Fruit fly (Drosophila melanogaster) whole organism, embryonic: ENCODE measurements around the gene spas.

ENCODE experiments used
- Adf1 ChIP-seq: fragments of 200-800 bp; sonication (Bioruptor generic); IDR thresholded peaks from 2 replicates; pipeline ENCODE4 v1.3.6; 2022; ENCODE audit warnings: missing biosample characterization, missing genetic modification characterization
- Aef1 ChIP-seq: fragments of 200-800 bp; sonication (Bioruptor generic); IDR thresholded peaks from 3 replicates; pipeline ENCODE4 v1.3.6; 2022; ENCODE audit warnings: missing biosample characterization, missing genetic modification characterization
- Asciz ChIP-seq: fragments of 200-800 bp; sonication (Bioruptor generic); optimal IDR thresholded peaks from 2 replicates; lab custom pipeline; 2017; ENCODE audit warnings: missing biosample characterization, mild to moderate bottlenecking, missing genetic modification characterization, missing genetic modification reagents
- Bgb ChIP-seq: fragments of 200-800 bp; sonication (Bioruptor generic); IDR thresholded peaks from 2 replicates; pipeline ENCODE4 v1.3.6; 2022; ENCODE audit warnings: missing biosample characterization, missing genetic modification characterization; ENCODE audit not compliant: partially characterized antibody
- CG11695 ChIP-seq: fragments of 200-800 bp; sonication (Bioruptor generic); IDR thresholded peaks from 3 replicates; pipeline ENCODE4 v1.3.6; 2022; ENCODE audit warnings: missing biosample characterization, missing genetic modification characterization
- CG12659 ChIP-seq: fragments of 200-800 bp; sonication (Bioruptor generic); optimal IDR thresholded peaks from 3 replicates; lab custom pipeline; 2017; ENCODE audit warnings: mild to moderate bottlenecking, missing biosample characterization, missing genetic modification reagents, missing genetic modification characterization
- CG12769 ChIP-seq: fragments of 200-800 bp; sonication (Bioruptor generic); optimal IDR thresholded peaks from 2 replicates; lab custom pipeline; 2019; ENCODE audit warnings: missing biosample characterization, mild to moderate bottlenecking, missing genetic modification characterization, moderate library complexity
- CG13296 ChIP-seq: fragments of 200-800 bp; sonication (Bioruptor generic); optimal IDR thresholded peaks from 3 replicates; lab custom pipeline; 2018; ENCODE audit warnings: missing biosample characterization, mild to moderate bottlenecking, missing genetic modification characterization
- CG14965 ChIP-seq: fragments of 200-800 bp; sonication (Bioruptor generic); optimal IDR thresholded peaks from 2 replicates; lab custom pipeline; 2016; ENCODE audit warnings: missing biosample characterization, missing genetic modification characterization, borderline replicate concordance
- CG15011 ChIP-seq: fragments of 200-800 bp; sonication (Bioruptor generic); optimal IDR thresholded peaks from 3 replicates; lab custom pipeline; 2018; ENCODE audit warnings: missing biosample characterization, mild to moderate bottlenecking, missing genetic modification characterization
- CG15269 ChIP-seq: fragments of 200-800 bp; sonication (Bioruptor generic); optimal IDR thresholded peaks from 2 replicates; lab custom pipeline; 2018; ENCODE audit warnings: missing biosample characterization, mild to moderate bottlenecking, missing genetic modification characterization, moderate library complexity
- CG15514 ChIP-seq: fragments of 200-800 bp; sonication (Bioruptor generic); optimal IDR thresholded peaks from 3 replicates; lab custom pipeline; 2017; ENCODE audit warnings: missing biosample characterization, missing genetic modification characterization, mild to moderate bottlenecking, moderate library complexity, missing genetic modification reagents
- CG1603 ChIP-seq: fragments of 200-800 bp; sonication (Bioruptor generic); optimal IDR thresholded peaks from 2 replicates; lab custom pipeline; 2019; ENCODE audit warnings: missing biosample characterization, mild to moderate bottlenecking, missing genetic modification characterization, moderate library complexity
- CG17359 ChIP-seq: fragments of 200-800 bp; sonication (Bioruptor generic); optimal IDR thresholded peaks from 3 replicates; lab custom pipeline; 2018; ENCODE audit warnings: missing biosample characterization, mild to moderate bottlenecking, missing genetic modification characterization, moderate library complexity
- CG17361 ChIP-seq: fragments of 200-800 bp; sonication (Bioruptor generic); IDR thresholded peaks from 3 replicates; pipeline ENCODE4 v1.3.6; 2022; ENCODE audit warnings: missing biosample characterization, missing genetic modification characterization
- CG18476 ChIP-seq: fragments of 200-800 bp; sonication (Bioruptor generic); optimal IDR thresholded peaks from 2 replicates; lab custom pipeline; 2016; ENCODE audit warnings: missing biosample characterization, mild to moderate bottlenecking, missing genetic modification characterization
- CG18599 ChIP-seq: fragments of 200-800 bp; sonication (Bioruptor generic); optimal IDR thresholded peaks from 3 replicates; lab custom pipeline; 2017; ENCODE audit warnings: missing biosample characterization, missing genetic modification characterization, mild to moderate bottlenecking, moderate library complexity, missing genetic modification reagents
- CG32532 ChIP-seq: fragments of 200-800 bp; sonication (Bioruptor generic); IDR thresholded peaks from 2 replicates; pipeline ENCODE4 v1.3.6; 2022; ENCODE audit warnings: missing biosample characterization, missing genetic modification characterization
- CG33557 ChIP-seq: fragments of 200-800 bp; sonication (Bioruptor generic); optimal IDR thresholded peaks from 2 replicates; lab custom pipeline; 2019; ENCODE audit warnings: missing biosample characterization, mild to moderate bottlenecking, missing genetic modification characterization, moderate library complexity
- CG4424 ChIP-seq: fragments of 200-800 bp; sonication (Bioruptor generic); optimal IDR thresholded peaks from 3 replicates; lab custom pipeline; 2016; ENCODE audit warnings: missing biosample characterization, missing genetic modification characterization
- CG6689 ChIP-seq: fragments of 200-800 bp; sonication (Bioruptor generic); IDR thresholded peaks from 2 replicates; pipeline ENCODE4 v1.3.6; 2022; ENCODE audit warnings: missing biosample characterization, missing genetic modification characterization
- CG7745 ChIP-seq: fragments of 200-800 bp; sonication (Bioruptor generic); optimal IDR thresholded peaks from 2 replicates; lab custom pipeline; 2018; ENCODE audit warnings: missing biosample characterization, mild to moderate bottlenecking, missing genetic modification characterization, moderate library complexity
- CG7839 ChIP-seq: fragments of 200-800 bp; sonication (Bioruptor generic); optimal IDR thresholded peaks from 3 replicates; lab custom pipeline; 2018; ENCODE audit warnings: missing biosample characterization, mild to moderate bottlenecking, missing genetic modification characterization, moderate library complexity
- D19A ChIP-seq: fragments of 200-800 bp; optimal IDR thresholded peaks from 3 replicates; lab custom pipeline; 2019; ENCODE audit warnings: missing biosample characterization, mild to moderate bottlenecking, missing genetic modification characterization, moderate library complexity
- Drgx ChIP-seq: fragments of 200-800 bp; sonication (Bioruptor generic); IDR thresholded peaks from 2 replicates; pipeline ENCODE4 v1.3.6; 2022; ENCODE audit warnings: missing biosample characterization, missing genetic modification characterization
- Gug ChIP-seq: fragments of 200-800 bp; sonication (Bioruptor generic); IDR thresholded peaks from 4 replicates; pipeline ENCODE4 v1.3.6; 2022; ENCODE audit warnings: missing biosample characterization, missing genetic modification characterization
- HHEX ChIP-seq: fragments of 200-800 bp; sonication (Bioruptor generic); optimal IDR thresholded peaks from 3 replicates; lab custom pipeline; 2017; ENCODE audit warnings: missing biosample characterization, mild to moderate bottlenecking, missing genetic modification characterization, missing genetic modification reagents
- Mrtf ChIP-seq: fragments of 200-800 bp; sonication (Bioruptor generic); IDR thresholded peaks from 3 replicates; pipeline ENCODE4 v1.3.6; 2022; ENCODE audit warnings: missing biosample characterization, missing genetic modification characterization
- Optix ChIP-seq: fragments of 200-800 bp; sonication (Bioruptor generic); IDR thresholded peaks from 3 replicates; pipeline ENCODE4 v1.3.6; 2022; ENCODE audit warnings: missing biosample characterization, missing genetic modification characterization
- Pdp1 ChIP-seq, 2 experiments: fragments of 200-800 bp; sonication (Bioruptor generic); optimal IDR thresholded peaks; 3 replicates each; lab custom pipeline; 2016; ENCODE audit warnings: missing biosample characterization in 2 of 2, missing genetic modification characterization in 2 of 2, mild to moderate bottlenecking in 1 of 2, moderate library complexity in 1 of 2
- Sry-δ ChIP-seq: fragments of 200-800 bp; sonication (Bioruptor generic); optimal IDR thresholded peaks from 2 replicates; lab custom pipeline; 2016; ENCODE audit warnings: missing biosample characterization, missing genetic modification characterization
- Xrp1 ChIP-seq: fragments of 200-800 bp; sonication (Bioruptor generic); IDR thresholded peaks from 2 replicates; pipeline ENCODE4 v1.3.6; 2022; ENCODE audit warnings: missing biosample characterization, missing genetic modification characterization
- abd-A ChIP-seq: fragments of 200-800 bp; sonication (Bioruptor generic); optimal IDR thresholded peaks from 3 replicates; lab custom pipeline; 2019; ENCODE audit warnings: missing biosample characterization, mild to moderate bottlenecking, missing genetic modification characterization, moderate library complexity
- chinmo ChIP-seq: fragments of 200-800 bp; sonication (Bioruptor generic); IDR thresholded peaks from 4 replicates; pipeline ENCODE4 v1.3.6; 2022; ENCODE audit warnings: missing biosample characterization, missing genetic modification characterization; ENCODE audit not compliant: partially characterized antibody
- dmrt99B ChIP-seq: fragments of 200-800 bp; sonication (Bioruptor generic); optimal IDR thresholded peaks from 2 replicates; lab custom pipeline; 2018; ENCODE audit warnings: missing biosample characterization, mild to moderate bottlenecking, missing genetic modification characterization, moderate library complexity
- dysf ChIP-seq: fragments of 200-800 bp; sonication (Bioruptor generic); IDR thresholded peaks from 3 replicates; pipeline ENCODE4 v1.3.6; 2022; ENCODE audit warnings: missing biosample characterization, missing genetic modification characterization
- eve ChIP-seq, 2 experiments: fragments of >200 bp; optimal IDR thresholded peaks; 2 replicates each; lab custom pipeline; 2017; ENCODE audit warnings: missing biosample characterization in 2 of 2, missing genetic modification characterization in 2 of 2
- gsb-n ChIP-seq: fragments of 200-800 bp; sonication (Bioruptor generic); optimal IDR thresholded peaks from 3 replicates; lab custom pipeline; 2018; ENCODE audit warnings: missing biosample characterization, mild to moderate bottlenecking, missing genetic modification characterization
- ken ChIP-seq: fragments of 200-800 bp; sonication (Bioruptor generic); IDR thresholded peaks from 3 replicates; pipeline ENCODE4 v1.3.6; 2022; ENCODE audit warnings: missing biosample characterization, missing genetic modification characterization
- lab ChIP-seq: fragments of 200-800 bp; sonication (Bioruptor generic); optimal IDR thresholded peaks from 3 replicates; lab custom pipeline; 2017; ENCODE audit warnings: missing biosample characterization, missing genetic modification characterization, mild to moderate bottlenecking, moderate library complexity, missing genetic modification reagents
- lilli ChIP-seq: fragments of 200-800 bp; sonication (Bioruptor generic); optimal IDR thresholded peaks from 3 replicates; lab custom pipeline; 2016; ENCODE audit warnings: missing biosample characterization, missing genetic modification characterization
- mam ChIP-seq: fragments of 200-800 bp; sonication (Bioruptor generic); optimal IDR thresholded peaks from 3 replicates; lab custom pipeline; 2016; ENCODE audit warnings: missing biosample characterization, missing genetic modification characterization
- oc ChIP-seq: fragments of 200-800 bp; sonication (Bioruptor generic); optimal IDR thresholded peaks from 2 replicates; lab custom pipeline; 2018; ENCODE audit warnings: missing biosample characterization, mild to moderate bottlenecking, missing genetic modification characterization, moderate library complexity
- scrt ChIP-seq: fragments of 200-800 bp; sonication (Bioruptor generic); optimal IDR thresholded peaks from 2 replicates; lab custom pipeline; 2018; ENCODE audit warnings: missing biosample characterization, mild to moderate bottlenecking, missing genetic modification characterization, moderate library complexity
- sug ChIP-seq: fragments of 200-800 bp; optimal IDR thresholded peaks from 2 replicates; lab custom pipeline; 2019; ENCODE audit warnings: missing biosample characterization, mild to moderate bottlenecking, missing genetic modification characterization, moderate library complexity
- twi ChIP-seq: fragments of 200-800 bp; optimal IDR thresholded peaks from 2 replicates; lab custom pipeline; 2019; ENCODE audit warnings: missing biosample characterization, mild to moderate bottlenecking, missing genetic modification characterization, moderate library complexity
- zen ChIP-seq: fragments of 200-800 bp; sonication (Bioruptor generic); optimal IDR thresholded peaks from 3 replicates; lab custom pipeline; 2018; ENCODE audit warnings: missing biosample characterization, mild to moderate bottlenecking, missing genetic modification characterization, moderate library complexity
- zf30C ChIP-seq: fragments of 200-800 bp; sonication (Bioruptor generic); optimal IDR thresholded peaks from 3 replicates; lab custom pipeline; 2018; ENCODE audit warnings: missing biosample characterization, mild to moderate bottlenecking, missing genetic modification characterization

spas gene

dm6 chr3R:24090143-24090542 lies 52.1 kb downstream of the spas start:
- peak in 1 of 2 experiments; percentile 12 for TF ChIP-seq eve (GFP tag; optimal IDR thresholded peaks at IDR 0.05; lab: Kevin White, UChicago)
- TF ChIP-seq Sry-δ (GFP tag; lab: Kevin White, UChicago), result no peak
- TF ChIP-seq oc (tag; lab: Kevin White, UChicago), result peak; percentile 22
- peak; percentile 55 for TF ChIP-seq gsb-n
- TF ChIP-seq CG7745 (tag; lab: Kevin White, UChicago), result no peak
- no peak for TF ChIP-seq chinmo (GFP tag; lab: Robert Waterston, UW)
- TF ChIP-seq abd-A, result peak; percentile 46
- TF ChIP-seq sug (tag; lab: Kevin White, UChicago), result peak; percentile 10
- TF ChIP-seq twi (tag; lab: Kevin White, UChicago), result no peak
- TF ChIP-seq, all 482 proteins: peak for 5

dm6 chr3R:24091653-24092052 lies 53.6 kb downstream of the spas start:
- TF ChIP-seq Aef1 (GFP tag; lab: Robert Waterston, UW) (0 out of 3 replicates have a peak, but pooled peaks have one; percentile 27), CG1603 (no peak), mam (GFP tag; lab: Kevin White, UChicago) (peak; percentile 0), lab (peak; percentile 52), Mrtf (GFP tag; lab: Robert Waterston, UW) (0 out of 3 replicates have a peak, but pooled peaks have one; percentile 34), CG7839 (tag; lab: Kevin White, UChicago) (peak; percentile 18), Bgb (no peak), CG32532 (GFP tag; lab: Robert Waterston, UW) (peak; percentile 30; the same call in 1 of the 2 replicates), HHEX (GFP tag; lab: Kevin White, UChicago) (peak; percentile 1), Optix (no peak), CG17361 (GFP tag; lab: Robert Waterston, UW) (no peak), CG11695 (GFP tag; lab: Robert Waterston, UW) (peak; percentile 18; the same call in 1 of the 3 replicates), CG13296 (GFP tag; lab: Kevin White, UChicago) (no peak), CG18599 (peak; percentile 77), eve (GFP tag; optimal IDR thresholded peaks at IDR 0.05; lab: Kevin White, UChicago) (peak in 1 of 2 experiments; percentile 41), dysf (GFP tag; lab: Robert Waterston, UW) (0 out of 3 replicates have a peak, but pooled peaks have one; percentile 12), CG12769 (tag; lab: Kevin White, UChicago) (peak; percentile 6), Gug (GFP tag; lab: Robert Waterston, UW) (no peak), CG14965 (GFP tag; lab: Kevin White, UChicago) (no peak), dmrt99B (tag; lab: Kevin White, UChicago) (peak; percentile 21), CG15011 (GFP tag; lab: Kevin White, UChicago) (no peak), D19A (tag; lab: Kevin White, UChicago) (no peak), CG4424 (GFP tag; lab: Kevin White, UChicago) (no peak), lilli (GFP tag; lab: Kevin White, UChicago) (peak; percentile 45), CG15514 (peak; percentile 41), CG17359 (tag; lab: Kevin White, UChicago) (peak; percentile 7), CG6689 (0 out of 2 replicates have a peak, but pooled peaks have one; percentile 21), zf30C (GFP tag; lab: Kevin White, UChicago) (no peak), CG18476 (GFP tag; lab: Kevin White, UChicago) (no peak), CG33557 (GFP tag; lab: Kevin White, UChicago) (no peak), CG15269 (tag; lab: Kevin White, UChicago) (peak; percentile 17), Asciz (peak; percentile 9), zen (tag; lab: Kevin White, UChicago) (no peak), scrt (GFP tag; lab: Kevin White, UChicago) (peak; percentile 33), Xrp1 (GFP tag; lab: Robert Waterston, UW) (0 out of 2 replicates have a peak, but pooled peaks have one; percentile 20), CG12659 (GFP tag; lab: Kevin White, UChicago) (no peak), Pdp1 (GFP tag; optimal IDR thresholded peaks at IDR 0.05; lab: Kevin White, UChicago) (peak in 1 of 2 experiments; percentile 2), Drgx (GFP tag; lab: Robert Waterston, UW) (no peak), Adf1 (GFP tag; lab: Robert Waterston, UW) (no peak), ken (GFP tag; lab: Robert Waterston, UW) (no peak)
